Fruit fly (Drosophila melanogaster): ENCODE measurements around the gene Ttc19.

dm6 chr2L:19071713-19072112, 26.8 kb upstream of the Ttc19 start:
- no peak for TF ChIP-seq CG8478 (optimal IDR thresholded peaks at IDR 0.05)
- no peak for TF ChIP-seq CTCF (optimal IDR thresholded peaks at IDR 0.05)
